Fruit fly (Drosophila melanogaster) whole organism, embryonic: ENCODE results near the gene sob.

Source experiments
- ATbp ChIP-seq: fragments of 200-800 bp; sonication (Bioruptor generic); optimal IDR thresholded peaks from 2 replicates; lab custom pipeline; 2017; ENCODE audit warnings: missing biosample characterization, mild to moderate bottlenecking, missing genetic modification characterization, missing genetic modification reagents
- Ada2b ChIP-seq: fragments of 200-800 bp; sonication (Bioruptor generic); IDR thresholded peaks from 2 replicates; pipeline ENCODE4 v1.3.6; 2022; ENCODE audit warnings: missing biosample characterization, missing genetic modification characterization
- Atf6 ChIP-seq: fragments of 200-800 bp; sonication (Bioruptor generic); IDR thresholded peaks from 2 replicates; pipeline ENCODE4 v1.3.6; 2022; ENCODE audit warnings: missing biosample characterization, missing genetic modification characterization
- CG10209 ChIP-seq: fragments of 200-800 bp; sonication (Bioruptor generic); optimal IDR thresholded peaks from 3 replicates; lab custom pipeline; 2017; ENCODE audit warnings: missing biosample characterization, mild to moderate bottlenecking, missing genetic modification characterization, missing genetic modification reagents
- CG1024 ChIP-seq: fragments of 200-800 bp; sonication (Bioruptor generic); IDR thresholded peaks from 2 replicates; pipeline ENCODE4 v1.3.6; 2022; ENCODE audit warnings: missing biosample characterization, missing genetic modification characterization
- CG10267 ChIP-seq: fragments of 200-800 bp; sonication (Bioruptor generic); optimal IDR thresholded peaks from 2 replicates; lab custom pipeline; 2018; ENCODE audit warnings: missing biosample characterization, mild to moderate bottlenecking, missing genetic modification characterization, moderate library complexity
- CG10321 ChIP-seq: fragments of 200-800 bp; sonication (Bioruptor generic); IDR thresholded peaks from 2 replicates; pipeline ENCODE4 v1.3.6; 2022; ENCODE audit warnings: missing biosample characterization, missing genetic modification characterization
- CG12299 ChIP-seq: fragments of 200-800 bp; sonication (Bioruptor generic); optimal IDR thresholded peaks from 2 replicates; lab custom pipeline; 2018; ENCODE audit warnings: missing biosample characterization, mild to moderate bottlenecking, missing genetic modification characterization
- CG1233 ChIP-seq: fragments of 200-800 bp; sonication (Bioruptor generic); optimal IDR thresholded peaks from 4 replicates; lab custom pipeline; 2018; ENCODE audit warnings: missing biosample characterization, mild to moderate bottlenecking, missing genetic modification characterization
- CG13775 ChIP-seq: fragments of 200-800 bp; sonication (Bioruptor generic); optimal IDR thresholded peaks from 3 replicates; lab custom pipeline; 2017; ENCODE audit warnings: missing biosample characterization, mild to moderate bottlenecking, missing genetic modification characterization
- CG15073 ChIP-seq: fragments of 200-800 bp; sonication (Bioruptor generic); optimal IDR thresholded peaks from 2 replicates; lab custom pipeline; 2016; ENCODE audit warnings: missing biosample characterization, missing genetic modification characterization
- CG15601 ChIP-seq: fragments of 200-800 bp; sonication (Bioruptor generic); optimal IDR thresholded peaks from 3 replicates; lab custom pipeline; 2019; ENCODE audit warnings: missing biosample characterization, mild to moderate bottlenecking, missing genetic modification characterization, moderate library complexity
- CG17385 ChIP-seq: fragments of 200-800 bp; sonication (Bioruptor generic); optimal IDR thresholded peaks from 3 replicates; lab custom pipeline; 2018; ENCODE audit warnings: missing biosample characterization, mild to moderate bottlenecking, missing genetic modification characterization
- CG17912 ChIP-seq: fragments of 200-800 bp; sonication (Bioruptor generic); optimal IDR thresholded peaks from 2 replicates; lab custom pipeline; 2018; ENCODE audit warnings: missing biosample characterization, mild to moderate bottlenecking, missing genetic modification characterization
- CG18262 ChIP-seq: fragments of 200-800 bp; optimal IDR thresholded peaks from 3 replicates; lab custom pipeline; 2019; ENCODE audit warnings: missing biosample characterization, mild to moderate bottlenecking, missing genetic modification characterization, moderate library complexity
- CG18619 ChIP-seq: fragments of 200-800 bp; sonication (Bioruptor generic); optimal IDR thresholded peaks from 3 replicates; lab custom pipeline; 2017; ENCODE audit warnings: missing biosample characterization, mild to moderate bottlenecking, missing genetic modification characterization
- CG2120 ChIP-seq: fragments of 200-800 bp; sonication (Bioruptor generic); optimal IDR thresholded peaks from 3 replicates; lab custom pipeline; 2016; ENCODE audit warnings: missing biosample characterization, missing genetic modification characterization
- CG2889 ChIP-seq: fragments of 200-800 bp; sonication (Bioruptor generic); IDR thresholded peaks from 3 replicates; pipeline ENCODE4 v1.3.6; 2022; ENCODE audit warnings: missing biosample characterization, missing genetic modification characterization
- CG34376 ChIP-seq: fragments of 200-800 bp; sonication (Bioruptor generic); optimal IDR thresholded peaks from 2 replicates; lab custom pipeline; 2018; ENCODE audit warnings: missing biosample characterization, mild to moderate bottlenecking, missing genetic modification characterization
- CG4730 ChIP-seq: fragments of 200-800 bp; sonication (Bioruptor generic); IDR thresholded peaks from 2 replicates; pipeline ENCODE4 v1.3.6; 2022; ENCODE audit warnings: missing biosample characterization, missing genetic modification characterization
- Deaf1 ChIP-seq: fragments of 200-800 bp; optimal IDR thresholded peaks from 3 replicates; lab custom pipeline; 2019; ENCODE audit warnings: missing biosample characterization, mild to moderate bottlenecking, missing genetic modification characterization, moderate library complexity
- E2f1 ChIP-seq: fragments of 200-800 bp; sonication (Bioruptor generic); IDR thresholded peaks from 2 replicates; pipeline ENCODE4 v1.3.6; 2022; ENCODE audit warnings: missing biosample characterization, missing genetic modification characterization
- Fer3 ChIP-seq: fragments of 200-800 bp; sonication (Bioruptor generic); optimal IDR thresholded peaks from 2 replicates; lab custom pipeline; 2018; ENCODE audit warnings: missing biosample characterization, mild to moderate bottlenecking, missing genetic modification characterization, moderate library complexity
- GATAe ChIP-seq: fragments of 200-800 bp; sonication (Bioruptor generic); conservative IDR thresholded peaks from 2 replicates; pipeline ENCODE4 v1.3.6; 2022; ENCODE audit warnings: missing biosample characterization, missing genetic modification characterization
- HLHmδ ChIP-seq: fragments of 200-800 bp; sonication (Bioruptor generic); optimal IDR thresholded peaks from 2 replicates; lab custom pipeline; 2018; ENCODE audit warnings: missing biosample characterization, mild to moderate bottlenecking, missing genetic modification characterization, moderate library complexity
- Mad ChIP-seq: fragments of 200-800 bp; sonication (Bioruptor generic); optimal IDR thresholded peaks from 2 replicates; lab custom pipeline; 2016; ENCODE audit warnings: missing biosample characterization, missing genetic modification characterization
- Mrtf ChIP-seq: fragments of 200-800 bp; sonication (Bioruptor generic); IDR thresholded peaks from 3 replicates; pipeline ENCODE4 v1.3.6; 2022; ENCODE audit warnings: missing biosample characterization, missing genetic modification characterization
- Opbp ChIP-seq: fragments of 200-800 bp; sonication (Bioruptor generic); IDR thresholded peaks from 3 replicates; pipeline ENCODE4 v1.3.6; 2022; ENCODE audit warnings: missing biosample characterization, missing genetic modification characterization; ENCODE audit not compliant: partially characterized antibody
- az2 ChIP-seq: fragments of 200-800 bp; sonication (Bioruptor generic); optimal IDR thresholded peaks from 3 replicates; lab custom pipeline; 2016; ENCODE audit warnings: missing biosample characterization, missing genetic modification characterization
- chif ChIP-seq, 2 experiments: fragments of 200-800 bp; sonication (Bioruptor generic); optimal IDR thresholded peaks; 3 replicates each; lab custom pipeline; 2016; ENCODE audit warnings: missing biosample characterization in 2 of 2, missing genetic modification characterization in 2 of 2
- disco-r ChIP-seq: fragments of 200-800 bp; sonication (Bioruptor generic); optimal IDR thresholded peaks from 2 replicates; lab custom pipeline; 2016; ENCODE audit warnings: missing biosample characterization, missing genetic modification characterization
- dm ChIP-seq: fragments of 200-800 bp; sonication (Bioruptor generic); optimal IDR thresholded peaks from 3 replicates; lab custom pipeline; 2016; ENCODE audit warnings: missing biosample characterization, missing genetic modification characterization
- esg ChIP-seq: fragments of 200-800 bp; sonication (Bioruptor generic); conservative IDR thresholded peaks from 2 replicates; pipeline ENCODE4 v1.3.6; 2022; ENCODE audit warnings: missing biosample characterization, missing genetic modification characterization
- fd64A ChIP-seq: fragments of 200-800 bp; sonication (Bioruptor generic); optimal IDR thresholded peaks from 3 replicates; lab custom pipeline; 2018; ENCODE audit warnings: missing biosample characterization, mild to moderate bottlenecking, missing genetic modification characterization
- grau ChIP-seq: fragments of 200-800 bp; optimal IDR thresholded peaks from 3 replicates; lab custom pipeline; 2019; ENCODE audit warnings: missing biosample characterization, mild to moderate bottlenecking, missing genetic modification characterization, moderate library complexity
- kah ChIP-seq: fragments of 200-800 bp; sonication (Bioruptor generic); optimal IDR thresholded peaks from 2 replicates; lab custom pipeline; 2018; ENCODE audit warnings: missing biosample characterization, mild to moderate bottlenecking, missing genetic modification characterization
- maf-S ChIP-seq: fragments of 200-800 bp; sonication (Bioruptor generic); optimal IDR thresholded peaks from 2 replicates; lab custom pipeline; 2016; ENCODE audit warnings: missing biosample characterization, missing genetic modification characterization
- pan ChIP-seq, 4 experiments: fragments of >200 bp in 3 of 4; fragments of 200-800 bp in 1 of 4; sonication (Bioruptor generic) in 1 of 4; optimal IDR thresholded peaks in 3 of 4; IDR thresholded peaks in 1 of 4; 2 replicates each; pipeline versions ENCODE4 v1.3.6 to Lab custom; 2017 to 2022; ENCODE audit warnings: missing biosample characterization in 2 of 4, missing genetic modification characterization in 2 of 4, mixed read lengths in 1 of 4
- pb ChIP-seq: fragments of 200-800 bp; sonication (Bioruptor generic); optimal IDR thresholded peaks from 3 replicates; lab custom pipeline; 2016; ENCODE audit warnings: missing biosample characterization, missing genetic modification characterization
- ranshi ChIP-seq: fragments of 200-800 bp; sonication (Bioruptor generic); IDR thresholded peaks from 2 replicates; pipeline ENCODE4 v1.3.6; 2022; ENCODE audit warnings: missing biosample characterization, missing genetic modification characterization
- repo ChIP-seq: fragments of 200-800 bp; sonication (Bioruptor generic); optimal IDR thresholded peaks from 2 replicates; lab custom pipeline; 2016; ENCODE audit warnings: missing biosample characterization, missing genetic modification characterization
- sens-2 ChIP-seq: fragments of 200-800 bp; sonication (Bioruptor generic); IDR thresholded peaks from 2 replicates; pipeline ENCODE4 v1.3.6; 2022; ENCODE audit warnings: missing biosample characterization, missing genetic modification characterization
- slbo ChIP-seq: fragments of 200-800 bp; sonication (Bioruptor generic); IDR thresholded peaks from 2 replicates; pipeline ENCODE4 v1.3.6; 2022; ENCODE audit warnings: missing biosample characterization, missing genetic modification characterization
- stc ChIP-seq: fragments of 200-800 bp; sonication (Bioruptor generic); IDR thresholded peaks from 2 replicates; pipeline ENCODE4 v1.3.6; 2022; ENCODE audit warnings: missing biosample characterization, missing genetic modification characterization
- ttk ChIP-seq: fragments of 200-800 bp; sonication (Bioruptor generic); IDR thresholded peaks from 2 replicates; pipeline ENCODE4 v2.1.2; 2022; ENCODE audit warnings: missing biosample characterization, missing genetic modification characterization
- z ChIP-seq: fragments of 200-800 bp; sonication (Bioruptor generic); IDR thresholded peaks from 3 replicates; pipeline ENCODE4 v1.3.6; 2022; ENCODE audit warnings: missing biosample characterization, missing genetic modification characterization

sob gene

dm6 chr2L:3538564-3539411 is 41.8 kb downstream of the sob start, which contains the start of gene drm (continued):
- TF ChIP-seq Opbp (GFP tag; lab: Robert Waterston, UW), result no peak
- no peak for TF ChIP-seq CG1233

- TF ChIP-seq fd64A (GFP tag; lab: Kevin White, UChicago), result no peak
- no peak for TF ChIP-seq Mad (GFP tag; lab: Kevin White, UChicago)
- TF ChIP-seq CG17912, result no peak
- TF ChIP-seq CG10209 (GFP tag; lab: Kevin White, UChicago), result peak; percentile 13
- peak; percentile 63 for TF ChIP-seq slbo (GFP tag; lab: Robert Waterston, UW)
- TF ChIP-seq ranshi (GFP tag; lab: Robert Waterston, UW), result peak; percentile 41; the same call in 1 of the 2 replicates
- peak; percentile 97 for TF ChIP-seq Deaf1 (tag; lab: Kevin White, UChicago)
- TF ChIP-seq kah (GFP tag; lab: Kevin White, UChicago), result peak; percentile 29
- TF ChIP-seq grau (tag; lab: Kevin White, UChicago), result peak; percentile 88
- TF ChIP-seq maf-S (GFP tag; lab: Kevin White, UChicago), result no peak
- TF ChIP-seq sens-2, result no peak; the same call in 1 of the 2 replicates
- TF ChIP-seq CG18619, result no peak
- no peak for TF ChIP-seq disco-r (GFP tag; lab: Kevin White, UChicago)
- peak; percentile 67 for TF ChIP-seq CG18262 (tag; lab: Kevin White, UChicago)
- TF ChIP-seq ttk (GFP tag; lab: Robert Waterston, UW), result peak; percentile 58
- TF ChIP-seq CG10321 (GFP tag; lab: Robert Waterston, UW), result no peak
- TF ChIP-seq Atf6 (GFP tag; lab: Robert Waterston, UW), result peak; percentile 72
- peak; percentile 54; the same call in 1 of the 2 replicates for TF ChIP-seq esg
- peak; percentile 48 for TF ChIP-seq ATbp (GFP tag; lab: Kevin White, UChicago)
- TF ChIP-seq CG15601 (tag; lab: Kevin White, UChicago), result no peak
- TF ChIP-seq CG17385 (GFP tag; lab: Kevin White, UChicago), result peak; percentile 46
- peak; percentile 67 for TF ChIP-seq pb (GFP tag; lab: Kevin White, UChicago)
- TF ChIP-seq CG13775, result peak; percentile 22
- peak in 1 of 2 experiments; percentile 47 for TF ChIP-seq chif (GFP tag; optimal IDR thresholded peaks at IDR 0.05; lab: Kevin White, UChicago)
- TF ChIP-seq CG10267 (tag; lab: Kevin White, UChicago), result peak; percentile 42
- no peak for TF ChIP-seq pan (optimal IDR thresholded peaks at IDR 0.05; lab: Kevin White, UChicago)
- TF ChIP-seq pan (GFP tag; optimal IDR thresholded peaks at IDR 0.05 in 1 of 2, IDR thresholded peaks at IDR 0.05 in 1 of 2), result peak in 1 of 2 experiments; percentile 58
- TF ChIP-seq Ada2b (GFP tag; lab: Robert Waterston, UW), result peak; percentile 44; the same call in 1 of the 2 replicates
- TF ChIP-seq az2, result peak; percentile 60
- TF ChIP-seq CG2889 (GFP tag; lab: Robert Waterston, UW), result 0 out of 3 replicates have a peak, but pooled peaks have one; percentile 10
- peak; percentile 55 for TF ChIP-seq E2f1 (GFP tag; lab: Robert Waterston, UW)
- TF ChIP-seq CG4730 (GFP tag; lab: Robert Waterston, UW), result peak; percentile 28; the same call in 1 of the 2 replicates
- TF ChIP-seq repo, result peak; percentile 31
- TF ChIP-seq CG12299 (tag; lab: Kevin White, UChicago), result no peak
- peak; percentile 44 for TF ChIP-seq CG2120 (GFP tag; lab: Kevin White, UChicago)
- TF ChIP-seq Mrtf (GFP tag; lab: Robert Waterston, UW), result 0 out of 3 replicates have a peak, but pooled peaks have one; percentile 15
- TF ChIP-seq CG1024, result peak; percentile 59
- no peak for TF ChIP-seq dm (GFP tag; lab: Kevin White, UChicago)
- TF ChIP-seq HLHmδ, result no peak
- peak; percentile 48; the same call in 1 of the 2 replicates for TF ChIP-seq stc
- no peak for TF ChIP-seq GATAe (GFP tag; lab: Robert Waterston, UW)
- TF ChIP-seq z (GFP tag; lab: Robert Waterston, UW), result peak; percentile 91
- no peak for TF ChIP-seq CG34376 (GFP tag; lab: Kevin White, UChicago)
- TF ChIP-seq Fer3 (tag; lab: Kevin White, UChicago), result peak; percentile 28
- TF ChIP-seq CG15073, result no peak
Observed at dm6 chr2L:3534227-3534842, 46.2 kb downstream of the sob start.
